Fruit fly (Drosophila melanogaster) S2 (cell line): ENCODE measurements around the gene CheA84a.

Experiments used
- CG8478 ChIP-seq: fragments of >200 bp; optimal IDR thresholded peaks from 2 replicates; lab custom pipeline; 2018
- CTCF ChIP-seq, 2 experiments: fragments of >200 bp; optimal IDR thresholded peaks; 2 replicates each; lab custom pipeline; 2018

DNA sequence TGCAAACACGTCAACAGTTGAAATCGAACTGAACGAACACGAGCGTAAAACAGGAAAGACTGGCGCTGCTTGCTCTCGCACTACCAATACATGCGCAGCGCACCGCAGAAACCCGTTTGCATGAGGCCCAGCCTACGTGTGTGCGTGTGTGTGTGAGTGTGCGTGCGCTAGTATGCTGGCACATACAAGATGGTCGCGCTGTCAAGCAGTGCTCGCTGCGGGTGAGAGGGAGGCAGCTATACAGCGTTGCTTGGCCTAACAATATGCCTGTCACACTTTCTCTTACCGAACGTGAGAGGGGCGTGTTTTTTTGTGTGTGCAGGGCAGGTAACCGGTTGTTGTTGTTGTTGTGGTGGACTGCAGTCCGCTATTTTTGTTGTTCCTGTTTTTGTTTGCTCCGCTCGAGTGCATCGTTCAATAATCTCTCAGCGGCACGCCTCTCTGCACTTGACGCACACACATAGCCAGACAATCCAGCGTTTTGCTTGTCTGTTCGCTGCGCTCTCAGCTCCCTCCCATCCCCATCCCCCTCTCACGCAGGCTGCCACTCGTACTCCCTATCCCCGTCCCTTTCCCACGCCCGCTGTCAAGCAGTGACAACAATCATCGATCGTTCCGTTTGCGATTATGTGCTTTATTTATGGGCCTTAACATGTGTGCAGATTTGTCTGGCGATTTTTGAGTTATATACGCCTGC lies 23.1 kb downstream of the CheA84a start, which contains the start of gene grn:
- TF ChIP-seq CTCF (optimal IDR thresholded peaks at IDR 0.05; lab: Kevin White, UChicago) (peak; percentile 20 to 65), CG8478 (peak; percentile 12)
